Worm (Caenorhabditis elegans) whole organism, young adult: Measurements from ENCODE around the gene F32B6.4.
A peak's percentile ranks its signal among the peaks of the same experiment; 100 is the strongest.

Experiments used
- B0261.1 ChIP-seq: sonication (generic microtip); optimal IDR thresholded peaks from 2 replicates; lab custom pipeline; 2016; ENCODE audit warnings: mild to moderate bottlenecking, missing genetic modification characterization, moderate library complexity, missing compliant biosample characterization
- B0336.3 ChIP-seq: fragments of 200-800 bp; sonication (Bioruptor generic); IDR thresholded peaks from 2 replicates; pipeline ENCODE4 v1.3.6; 2022; ENCODE audit warnings: missing genetic modification characterization, missing compliant biosample characterization
- C06A6.2 ChIP-seq: fragments of 200-800 bp; sonication (Bioruptor generic); conservative IDR thresholded peaks from 2 replicates; pipeline ENCODE4 v1.3.6; 2022; ENCODE audit warnings: missing genetic modification characterization, missing compliant biosample characterization
- C17E4.6 ChIP-seq: fragments of 200-800 bp; sonication (Bioruptor generic); IDR thresholded peaks from 2 replicates; pipeline ENCODE4 v1.3.6; 2022; ENCODE audit warnings: missing genetic modification reagents, missing genetic modification characterization, missing compliant biosample characterization
- F22D6.2 ChIP-seq: sonication (generic microtip); optimal IDR thresholded peaks from 2 replicates; lab custom pipeline; 2016; ENCODE audit warnings: mild to moderate bottlenecking, missing genetic modification characterization, missing compliant biosample characterization
- T07F8.4 ChIP-seq: sonication (generic microtip); optimal IDR thresholded peaks from 2 replicates; lab custom pipeline; 2016; ENCODE audit warnings: mild to moderate bottlenecking, missing genetic modification characterization, moderate library complexity, missing compliant biosample characterization
- Y53G8AR.9 ChIP-seq: fragments of 200-800 bp; sonication (Bioruptor generic); conservative IDR thresholded peaks from 2 replicates; pipeline ENCODE4 v1.3.6; 2022; ENCODE audit warnings: missing genetic modification reagents, missing genetic modification characterization, missing compliant biosample characterization
- Y67H2A.10 ChIP-seq: fragments of 200-800 bp; sonication (Bioruptor generic); conservative IDR thresholded peaks from 2 replicates; pipeline ENCODE4 v1.3.6; 2022; ENCODE audit warnings: missing genetic modification reagents, missing genetic modification characterization, missing compliant biosample characterization
- akir-1 ChIP-seq: fragments of 200-800 bp; sonication (Bioruptor generic); optimal IDR thresholded peaks from 2 replicates; lab custom pipeline; 2018; ENCODE audit warnings: mild to moderate bottlenecking, missing genetic modification characterization, moderate library complexity, missing compliant biosample characterization
- ama-1 ChIP-seq, 3 experiments: fragments of 150-350 bp in 1 of 3; sonication (generic microtip) in 2 of 3; optimal IDR thresholded peaks; 2 replicates each; lab custom pipeline; 2014 to 2018; ENCODE audit warnings: missing biosample characterization in 2 of 3, missing genetic modification characterization in 2 of 3, missing genetic modification reagents in 2 of 3
- attf-6 ChIP-seq: fragments of 200-800 bp; sonication (Bioruptor generic); IDR thresholded peaks from 2 replicates; pipeline ENCODE4 v1.3.6; 2022; ENCODE audit warnings: missing genetic modification reagents, missing genetic modification characterization, missing compliant biosample characterization
- cebp-1 ChIP-seq, 2 experiments: fragments of 200-800 bp in 1 of 2; sonication (Bioruptor generic) in 1 of 2; sonication (generic microtip) in 1 of 2; IDR thresholded peaks in 1 of 2; optimal IDR thresholded peaks in 1 of 2; 2 replicates each; pipeline versions ENCODE4 v1.3.6 to Lab custom; 2017 to 2022; ENCODE audit warnings: missing compliant biosample characterization in 2 of 2, missing genetic modification characterization in 2 of 2, mild to moderate bottlenecking in 1 of 2, missing genetic modification reagents in 1 of 2, moderate library complexity in 1 of 2
- cebp-2 ChIP-seq: fragments of 200-800 bp; sonication (Bioruptor generic); IDR thresholded peaks from 2 replicates; pipeline ENCODE4 v1.3.6; 2022; ENCODE audit warnings: missing genetic modification characterization, missing compliant biosample characterization
- ceh-58 ChIP-seq: fragments of 200-800 bp; sonication (Bioruptor generic); IDR thresholded peaks from 2 replicates; pipeline ENCODE4 v1.3.6; 2022; ENCODE audit warnings: missing genetic modification characterization, missing compliant biosample characterization
- chd-7 ChIP-seq: sonication (generic microtip); optimal IDR thresholded peaks from 2 replicates; lab custom pipeline; 2016; ENCODE audit warnings: mild to moderate bottlenecking, missing genetic modification characterization, moderate library complexity, missing compliant biosample characterization
- hlh-12 ChIP-seq: sonication (generic microtip); optimal IDR thresholded peaks from 2 replicates; lab custom pipeline; 2016; ENCODE audit warnings: missing genetic modification characterization, missing compliant biosample characterization
- hlh-26 ChIP-seq: fragments of 200-800 bp; sonication (Bioruptor generic); conservative IDR thresholded peaks from 2 replicates; pipeline ENCODE4 v1.3.6; 2022; ENCODE audit warnings: missing genetic modification reagents, missing genetic modification characterization, missing compliant biosample characterization
- hmg-1.2 ChIP-seq: fragments of 200-800 bp; sonication (Bioruptor generic); IDR thresholded peaks from 2 replicates; pipeline ENCODE4 v1.3.6; 2022; ENCODE audit warnings: missing genetic modification reagents, missing genetic modification characterization, missing compliant biosample characterization
- hsf-1 ChIP-seq: fragments of 200-800 bp; sonication (Bioruptor generic); IDR thresholded peaks from 2 replicates; pipeline ENCODE4 v1.3.6; 2022; ENCODE audit warnings: missing genetic modification reagents, missing genetic modification characterization, missing compliant biosample characterization
- lag-1 ChIP-seq: fragments of 200-800 bp; sonication (Bioruptor generic); IDR thresholded peaks from 2 replicates; pipeline ENCODE4 v1.3.6; 2022; ENCODE audit warnings: missing genetic modification reagents, missing genetic modification characterization, missing compliant biosample characterization
- lin-40 ChIP-seq: sonication (generic microtip); optimal IDR thresholded peaks from 2 replicates; lab custom pipeline; 2016; ENCODE audit warnings: missing genetic modification characterization, mild to moderate bottlenecking, missing compliant biosample characterization, missing genotype, missing genetic modification reagents
- lin-54 ChIP-seq: fragments of 200-800 bp; sonication (Bioruptor generic); optimal IDR thresholded peaks from 2 replicates; lab custom pipeline; 2018; ENCODE audit warnings: mild to moderate bottlenecking, missing genetic modification characterization, missing compliant biosample characterization
- lir-1 ChIP-seq: fragments of 200-800 bp; sonication (Bioruptor generic); conservative IDR thresholded peaks from 2 replicates; pipeline ENCODE4 v1.3.6; 2022; ENCODE audit warnings: missing genetic modification reagents, missing genetic modification characterization, missing compliant biosample characterization
- lsl-1 ChIP-seq: fragments of 200-800 bp; sonication (Bioruptor generic); optimal IDR thresholded peaks from 2 replicates; lab custom pipeline; 2018; ENCODE audit warnings: mild to moderate bottlenecking, missing genetic modification characterization, moderate library complexity, missing compliant biosample characterization
- madf-3 ChIP-seq: fragments of 200-800 bp; sonication (Bioruptor generic); IDR thresholded peaks from 2 replicates; pipeline ENCODE4 v1.3.6; 2022; ENCODE audit warnings: missing genetic modification reagents, missing genetic modification characterization, missing compliant biosample characterization
- madf-8 ChIP-seq: fragments of 200-800 bp; sonication (Bioruptor generic); conservative IDR thresholded peaks from 2 replicates; pipeline ENCODE4 v1.3.6; 2022; ENCODE audit warnings: missing genetic modification reagents, missing genetic modification characterization, missing compliant biosample characterization
- mel-28 ChIP-seq: sonication (generic microtip); optimal IDR thresholded peaks from 2 replicates; lab custom pipeline; 2016; ENCODE audit warnings: borderline replicate concordance, mild to moderate bottlenecking, missing genetic modification characterization, missing compliant biosample characterization
- mxl-1 ChIP-seq: sonication (generic microtip); optimal IDR thresholded peaks from 2 replicates; lab custom pipeline; 2016; ENCODE audit warnings: missing genetic modification characterization, missing compliant biosample characterization
- nfya-1 ChIP-seq: sonication (generic microtip); optimal IDR thresholded peaks from 2 replicates; lab custom pipeline; 2017; ENCODE audit warnings: antibody characterized with exemption, missing compliant biosample characterization, missing genetic modification characterization, borderline replicate concordance; ENCODE audit not compliant: insufficient read depth
- nfya-2 ChIP-seq: fragments of 200-800 bp; sonication (Bioruptor generic); IDR thresholded peaks from 2 replicates; pipeline ENCODE4 v1.3.6; 2022; ENCODE audit warnings: missing genetic modification reagents, missing genetic modification characterization, missing compliant biosample characterization
- nfyb-1 ChIP-seq: fragments of 200-800 bp; sonication (Bioruptor generic); IDR thresholded peaks from 2 replicates; pipeline ENCODE4 v1.3.6; 2022; ENCODE audit warnings: missing genetic modification reagents, missing genetic modification characterization, missing compliant biosample characterization
- nhr-80 ChIP-seq: sonication (generic microtip); optimal IDR thresholded peaks from 2 replicates; lab custom pipeline; 2016; ENCODE audit warnings: missing genetic modification characterization, missing compliant biosample characterization
- nhr-90 ChIP-seq: sonication (generic microtip); optimal IDR thresholded peaks from 2 replicates; lab custom pipeline; 2016; ENCODE audit warnings: missing genotype, mild to moderate bottlenecking, missing genetic modification characterization, missing compliant biosample characterization
- pha-4 ChIP-seq: fragments of 150-350 bp; sonication (generic microtip); optimal IDR thresholded peaks from 2 replicates; lab custom pipeline; 2014; ENCODE audit warnings: missing biosample characterization, missing genetic modification reagents, missing genetic modification characterization
- rec-8 ChIP-seq, 2 experiments: sonication (generic microtip); optimal IDR thresholded peaks; 2 replicates each; lab custom pipeline; 2016; ENCODE audit warnings: mild to moderate bottlenecking in 2 of 2, missing genetic modification characterization in 2 of 2, missing genetic modification reagents in 2 of 2, missing genotype in 2 of 2, missing biosample characterization in 1 of 2, missing compliant biosample characterization in 1 of 2, moderate library complexity in 1 of 2
- repo-1 ChIP-seq: sonication (generic microtip); optimal IDR thresholded peaks from 2 replicates; lab custom pipeline; 2017; ENCODE audit warnings: mild to moderate bottlenecking, missing genetic modification characterization, missing compliant biosample characterization
- rpc-1 ChIP-seq, 2 experiments: fragments of 150-350 bp in 1 of 2; sonication (generic microtip) in 1 of 2; optimal IDR thresholded peaks; 2 replicates each; lab custom pipeline; 2014 to 2018; ENCODE audit warnings: missing biosample characterization in 1 of 2, missing genetic modification characterization in 1 of 2, missing genetic modification reagents in 1 of 2, missing genotype in 1 of 2
- snpc-3.4 ChIP-seq: sonication (generic microtip); optimal IDR thresholded peaks from 2 replicates; lab custom pipeline; 2017; ENCODE audit warnings: missing genetic modification characterization, mild to moderate bottlenecking, missing compliant biosample characterization, antibody characterized with exemption, moderate library complexity, missing genotype, missing genetic modification reagents
- tbp1 ChIP-seq: fragments of 200-800 bp; sonication (Bioruptor generic); optimal IDR thresholded peaks from 2 replicates; lab custom pipeline; 2018; ENCODE audit warnings: mild to moderate bottlenecking, missing genetic modification characterization, missing compliant biosample characterization
- unc-62 ChIP-seq: fragments of 150-350 bp; optimal IDR thresholded peaks from 2 replicates; lab custom pipeline; 2014; ENCODE audit warnings: missing biosample characterization, missing genetic modification reagents, missing genetic modification characterization
- xnd-1 ChIP-seq: sonication (generic microtip); optimal IDR thresholded peaks from 2 replicates; lab custom pipeline; 2016; ENCODE audit warnings: missing genotype, missing genetic modification reagents, missing genetic modification characterization, missing compliant biosample characterization
- ztf-26 ChIP-seq: sonication (generic microtip); optimal IDR thresholded peaks from 2 replicates; lab custom pipeline; 2017; ENCODE audit warnings: missing genetic modification characterization, missing compliant biosample characterization
- ztf-28 ChIP-seq: fragments of 200-800 bp; sonication (Bioruptor generic); IDR thresholded peaks from 2 replicates; pipeline ENCODE4 v1.3.6; 2022; ENCODE audit warnings: missing genetic modification reagents, missing genetic modification characterization, missing compliant biosample characterization

F32B6.4 gene

ce11 chrIV:9872786-9873185, 19.1 kb downstream of the F32B6.4 start:
- no peak for TF ChIP-seq ztf-26
- TF ChIP-seq nhr-80 (tag; lab: Kevin White, UChicago), result peak; percentile 62

ce11 chrIV:9872210-9872609, 19.6 kb downstream of the F32B6.4 start:
- TF ChIP-seq ztf-28 (GFP tag; lab: Robert Waterston, UW) (no peak), lir-1 (GFP tag; lab: Robert Waterston, UW) (no peak), akir-1 (GFP tag; lab: Kevin White, UChicago) (no peak), xnd-1 (tag; lab: Kevin White, UChicago) (no peak), hsf-1 (GFP tag; lab: Robert Waterston, UW) (no peak), snpc-3.4 (tag; lab: Kevin White, UChicago) (no peak)

- TF ChIP-seq pha-4 (tag; lab: Kevin White, UChicago) (peak; percentile 38), madf-8 (GFP tag; lab: Robert Waterston, UW) (no peak), chd-7 (tag; lab: Kevin White, UChicago) (no peak)
These were observed 22.5 kb downstream of the F32B6.4 start for ce11 chrIV:9869344-9869743.

- TF ChIP-seq lin-40, result peak; percentile 84
- TF ChIP-seq T07F8.4, result no peak
- no peak for TF ChIP-seq Y53G8AR.9 (GFP tag; lab: Robert Waterston, UW)
- TF ChIP-seq cebp-1 (GFP tag; IDR thresholded peaks at IDR 0.05; lab: Robert Waterston, UW), result no peak
- peak; percentile 27 for TF ChIP-seq cebp-1 (tag; optimal IDR thresholded peaks at IDR 0.05; lab: Kevin White, UChicago)
- TF ChIP-seq lsl-1 (GFP tag; lab: Kevin White, UChicago), result no peak
- no peak for TF ChIP-seq lag-1 (GFP tag; lab: Robert Waterston, UW)
- peak; percentile 70 for TF ChIP-seq F22D6.2 (tag; lab: Kevin White, UChicago)
- TF ChIP-seq Y67H2A.10 (GFP tag; lab: Robert Waterston, UW), result no peak
- TF ChIP-seq mel-28 (tag; lab: Kevin White, UChicago), result no peak
- TF ChIP-seq hlh-12 (tag; lab: Kevin White, UChicago), result no peak
- TF ChIP-seq cebp-2, result no peak
- TF ChIP-seq unc-62, result no peak
- TF ChIP-seq B0336.3 (GFP tag; lab: Robert Waterston, UW), result no peak
- no peak for TF ChIP-seq xnd-1 (tag; lab: Kevin White, UChicago)
- TF ChIP-seq nfyb-1 (GFP tag; lab: Robert Waterston, UW), result no peak
- TF ChIP-seq nhr-90 (tag; lab: Kevin White, UChicago), result no peak
- TF ChIP-seq C06A6.2 (GFP tag; lab: Robert Waterston, UW), result 0 out of 2 replicates have a peak, but pooled peaks have one; percentile 19
- no peak for TF ChIP-seq nfya-2 (GFP tag; lab: Robert Waterston, UW)
- no peak for TF ChIP-seq hmg-1.2
- TF ChIP-seq madf-3 (GFP tag; lab: Robert Waterston, UW), result no peak
- TF ChIP-seq B0261.1, result no peak
- TF ChIP-seq attf-6 (GFP tag; lab: Robert Waterston, UW), result no peak
- TF ChIP-seq lin-54 (GFP tag; lab: Kevin White, UChicago), result no peak
- no peak for TF ChIP-seq C17E4.6 (GFP tag; lab: Robert Waterston, UW)
- TF ChIP-seq mxl-1 (tag; lab: Kevin White, UChicago), result no peak
- TF ChIP-seq rpc-1 (optimal IDR thresholded peaks at IDR 0.05; lab: Kevin White, UChicago), result no peak
- no peak for TF ChIP-seq rpc-1 (tag; optimal IDR thresholded peaks at IDR 0.05; lab: Kevin White, UChicago)
- peak; percentile 3 for TF ChIP-seq tbp1
- TF ChIP-seq repo-1 (tag; lab: Kevin White, UChicago), result no peak
- no peak for TF ChIP-seq rec-8 (tag; optimal IDR thresholded peaks at IDR 0.05; lab: Kevin White, UChicago)
- TF ChIP-seq hlh-26 (GFP tag; lab: Robert Waterston, UW), result no peak
- TF ChIP-seq ceh-58 (GFP tag; lab: Robert Waterston, UW), result no peak
- no peak for TF ChIP-seq ama-1 (optimal IDR thresholded peaks at IDR 0.05; lab: Kevin White, UChicago)
- no peak for TF ChIP-seq ama-1 (GFP tag; optimal IDR thresholded peaks at IDR 0.05; lab: Kevin White, UChicago)
- TF ChIP-seq nfya-1, result no peak
These were observed 23.9 kb downstream of the F32B6.4 start for ce11 chrIV:9867915-9868314.
